Fruit fly (Drosophila melanogaster): ENCODE results near the gene eIF2A.

Gene eIF2A

dm6 chr3L:21839720-21840641 lies 15.4 kb downstream of the eIF2A start:
- peak; percentile 87 for TF ChIP-seq noc (tag; optimal IDR thresholded peaks at IDR 0.05)

- no peak for TF ChIP-seq noc (tag; optimal IDR thresholded peaks at IDR 0.05)
Observed at dm6 chr3L:21840642-21840987, 16.1 kb downstream of the eIF2A start.

dm6 chr3L:21841079-21841478 lies 16.5 kb downstream of the eIF2A start, which contains the start of gene P5CDh1:
Gene P5CDh1 (minus strand): TSS chr3L:21841356.
- TF ChIP-seq noc (tag; optimal IDR thresholded peaks at IDR 0.05), result no peak

dm6 chr3L:21842286-21842685 lies 17.7 kb downstream of the eIF2A start, which contains the start of gene CG14563:
Gene CG14563 (minus strand): TSS chr3L:21842386.
- TF ChIP-seq noc (tag; optimal IDR thresholded peaks at IDR 0.05), result no peak

dm6 chr3L:21843307-21843706 lies 18.8 kb downstream of the eIF2A start:
- no peak for TF ChIP-seq noc (tag; optimal IDR thresholded peaks at IDR 0.05)

- TF ChIP-seq noc (tag; optimal IDR thresholded peaks at IDR 0.05), result no peak
Observed at dm6 chr3L:21844488-21844887, 19.9 kb downstream of the eIF2A start, which contains the start of gene mub. Gene mub (plus strand): TSS chr3L:21844788.

dm6 chr3L:21846591-21846990 lies 22.1 kb downstream of the eIF2A start:
- no peak for TF ChIP-seq noc (tag; optimal IDR thresholded peaks at IDR 0.05)

dm6 chr3L:21848320-21848719 lies 23.8 kb downstream of the eIF2A start:
- TF ChIP-seq noc (tag; optimal IDR thresholded peaks at IDR 0.05), result no peak

dm6 chr3L:21859299-21860052 lies 34.9 kb downstream of the eIF2A start:
- no peak for TF ChIP-seq noc (tag; optimal IDR thresholded peaks at IDR 0.05)

- TF ChIP-seq noc (tag; optimal IDR thresholded peaks at IDR 0.05), result no peak
Observed at dm6 chr3L:21871804-21872203, 47.3 kb downstream of the eIF2A start.

All from whole organism, larva.